Fruit fly (Drosophila melanogaster): Measurements from ENCODE around the gene X11Lbeta.

DNA sequence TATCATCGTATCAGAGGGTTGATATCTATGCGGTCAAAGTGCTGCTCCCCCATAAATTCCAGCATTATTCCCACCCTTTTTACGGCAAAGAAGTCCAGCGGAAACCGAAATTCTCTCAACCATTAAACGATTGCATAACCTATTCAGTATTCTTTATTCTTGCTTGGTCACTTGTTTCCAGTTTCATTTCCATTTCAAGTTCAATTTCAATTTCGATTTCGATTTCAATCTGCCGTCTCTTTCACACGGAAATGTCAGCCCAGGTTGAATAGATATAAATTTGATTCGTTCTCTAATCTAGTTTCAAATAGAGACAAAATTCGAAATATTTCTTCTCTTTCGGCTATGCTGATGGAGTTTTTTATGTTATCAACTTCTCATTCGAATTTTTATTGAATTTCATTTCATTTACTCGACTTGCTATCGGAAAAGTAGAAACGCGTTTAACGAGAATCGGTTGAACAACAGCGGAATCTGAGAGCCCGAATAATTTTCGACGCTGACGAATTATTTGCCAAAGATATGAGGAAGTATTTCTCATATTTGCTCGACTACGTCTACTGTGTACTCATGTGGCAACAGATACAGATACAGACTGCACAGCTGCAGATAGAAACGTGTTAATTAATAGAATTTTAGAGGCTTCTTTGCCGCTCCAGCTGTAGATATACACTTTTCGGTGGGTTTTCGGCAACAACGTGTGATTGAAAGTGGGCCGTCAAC, 105.4 kb downstream of the X11Lbeta start:
- TF ChIP-seq h (optimal IDR thresholded peaks at IDR 0.05) = no peak
- TF ChIP-seq ttk (optimal IDR thresholded peaks at IDR 0.05) = no peak
- no peak for TF ChIP-seq Myc (optimal IDR thresholded peaks at IDR 0.05)
- TF ChIP-seq Sin3A (optimal IDR thresholded peaks at IDR 0.05) = no peak
- no peak for TF ChIP-seq psq (optimal IDR thresholded peaks at IDR 0.05)
- TF ChIP-seq insv (optimal IDR thresholded peaks at IDR 0.05) = no peak

Measured in Kc167 (cell line).